Fruit fly (Drosophila melanogaster) whole organism, prepupa: ENCODE measurements around the gene nAChRbeta3.

Source experiments
- CG10631 ChIP-seq: fragments of 200-800 bp; sonication (Bioruptor generic); optimal IDR thresholded peaks from 2 replicates; lab custom pipeline; 2016; ENCODE audit warnings: missing biosample characterization, missing genetic modification characterization
- CG10669 ChIP-seq: fragments of 200-800 bp; sonication (Bioruptor generic); optimal IDR thresholded peaks from 3 replicates; lab custom pipeline; 2018; ENCODE audit warnings: missing biosample characterization, mild to moderate bottlenecking, missing genetic modification characterization, moderate library complexity
- CG11294 ChIP-seq: fragments of 200-800 bp; sonication (Bioruptor generic); IDR thresholded peaks from 2 replicates; pipeline ENCODE4 v1.3.6; 2022; ENCODE audit warnings: missing biosample characterization, missing genetic modification characterization
- CG11902 ChIP-seq: fragments of 200-800 bp; sonication (Bioruptor generic); optimal IDR thresholded peaks from 3 replicates; lab custom pipeline; 2016; ENCODE audit warnings: missing biosample characterization, missing genetic modification characterization
- CG15336 ChIP-seq: fragments of 200-800 bp; sonication (Bioruptor generic); IDR thresholded peaks from 2 replicates; pipeline ENCODE4 v1.3.6; 2022; ENCODE audit warnings: missing biosample characterization, missing genetic modification characterization
- CG1621 ChIP-seq: fragments of 200-800 bp; sonication (Bioruptor generic); optimal IDR thresholded peaks from 3 replicates; lab custom pipeline; 2018; ENCODE audit warnings: missing biosample characterization, mild to moderate bottlenecking, missing genetic modification characterization
- CG16779 ChIP-seq: fragments of 200-800 bp; sonication (Bioruptor generic); optimal IDR thresholded peaks from 3 replicates; lab custom pipeline; 2017; ENCODE audit warnings: missing biosample characterization, mild to moderate bottlenecking, missing genetic modification characterization
- CG3032 ChIP-seq: fragments of 200-800 bp; optimal IDR thresholded peaks from 2 replicates; lab custom pipeline; 2019; ENCODE audit warnings: missing biosample characterization, mild to moderate bottlenecking, missing genetic modification characterization, moderate library complexity
- CG31627 ChIP-seq: fragments of 200-800 bp; sonication (Bioruptor generic); optimal IDR thresholded peaks from 3 replicates; lab custom pipeline; 2016; ENCODE audit warnings: missing biosample characterization, missing genetic modification characterization
- CG32006 ChIP-seq: fragments of 200-800 bp; sonication (Bioruptor generic); optimal IDR thresholded peaks from 3 replicates; lab custom pipeline; 2017; ENCODE audit warnings: missing biosample characterization, mild to moderate bottlenecking, missing genetic modification characterization
- CG34406 ChIP-seq: fragments of 200-800 bp; sonication (Bioruptor generic); optimal IDR thresholded peaks from 3 replicates; lab custom pipeline; 2016; ENCODE audit warnings: missing biosample characterization, missing genetic modification characterization
- CG4318 ChIP-seq: fragments of 200-800 bp; sonication (Bioruptor generic); optimal IDR thresholded peaks from 3 replicates; lab custom pipeline; 2017; ENCODE audit warnings: missing biosample characterization, mild to moderate bottlenecking, missing genetic modification characterization
- CG6163 ChIP-seq: fragments of 200-800 bp; sonication (Bioruptor generic); IDR thresholded peaks from 3 replicates; pipeline ENCODE4 v1.3.6; 2022; ENCODE audit warnings: missing biosample characterization, missing genetic modification characterization
- CG6808 ChIP-seq: fragments of 200-800 bp; sonication (Bioruptor generic); optimal IDR thresholded peaks from 3 replicates; lab custom pipeline; 2017; ENCODE audit warnings: missing biosample characterization, missing genetic modification characterization, mild to moderate bottlenecking, moderate library complexity, missing genetic modification reagents
- CG8119 ChIP-seq: fragments of 200-800 bp; sonication (Bioruptor generic); IDR thresholded peaks from 3 replicates; pipeline ENCODE4 v1.3.6; 2022; ENCODE audit warnings: missing biosample characterization, missing genetic modification characterization
- CG8319 ChIP-seq: fragments of 200-800 bp; sonication (Bioruptor generic); optimal IDR thresholded peaks from 3 replicates; lab custom pipeline; 2016; ENCODE audit warnings: missing biosample characterization, missing genetic modification characterization
- CG8632 ChIP-seq: fragments of 200-800 bp; sonication (Bioruptor generic); optimal IDR thresholded peaks from 3 replicates; lab custom pipeline; 2016; ENCODE audit warnings: missing biosample characterization, missing genetic modification characterization
- CG9139 ChIP-seq: fragments of 200-800 bp; sonication (Bioruptor generic); optimal IDR thresholded peaks from 3 replicates; lab custom pipeline; 2017; ENCODE audit warnings: missing biosample characterization, mild to moderate bottlenecking, missing genetic modification characterization
- Eip75B ChIP-seq: fragments of 200-800 bp; sonication (Bioruptor generic); optimal IDR thresholded peaks from 3 replicates; lab custom pipeline; 2016; ENCODE audit warnings: missing biosample characterization, missing genetic modification characterization
- Eip78C ChIP-seq: fragments of 200-800 bp; sonication (Bioruptor generic); peaks from one replicate; lab custom pipeline; 2016; ENCODE audit warnings: missing biosample characterization, missing genetic modification characterization
- Eip93F ChIP-seq: fragments of 200-800 bp; sonication (Bioruptor generic); optimal IDR thresholded peaks from 2 replicates; lab custom pipeline; 2016; ENCODE audit warnings: missing biosample characterization, mild to moderate bottlenecking, missing genetic modification characterization
- Ets21C ChIP-seq: fragments of 200-800 bp; sonication (Bioruptor generic); optimal IDR thresholded peaks from 3 replicates; lab custom pipeline; 2016; ENCODE audit warnings: missing biosample characterization, missing genetic modification characterization
- Ets96B ChIP-seq: fragments of 200-800 bp; optimal IDR thresholded peaks from 2 replicates; lab custom pipeline; 2019; ENCODE audit warnings: missing biosample characterization, mild to moderate bottlenecking, missing genetic modification characterization, moderate library complexity
- Hr38 ChIP-seq: sonication (Bioruptor generic); optimal IDR thresholded peaks from 2 replicates; lab custom pipeline; 2016; ENCODE audit warnings: missing biosample characterization, missing genetic modification characterization
- Hr39 ChIP-seq: fragments of 200-800 bp; sonication (Bioruptor generic); optimal IDR thresholded peaks from 2 replicates; lab custom pipeline; 2016; ENCODE audit warnings: missing biosample characterization, missing genetic modification characterization
- Hr4 ChIP-seq: fragments of 200-800 bp; sonication (Bioruptor generic); optimal IDR thresholded peaks from 3 replicates; lab custom pipeline; 2016; ENCODE audit warnings: missing biosample characterization, missing genetic modification characterization
- Lpt ChIP-seq: fragments of 200-800 bp; sonication (Bioruptor generic); optimal IDR thresholded peaks from 3 replicates; lab custom pipeline; 2016; ENCODE audit warnings: missing biosample characterization, missing genetic modification characterization
- OdsH ChIP-seq: fragments of 200-800 bp; sonication (Bioruptor generic); optimal IDR thresholded peaks from 3 replicates; lab custom pipeline; 2016; ENCODE audit warnings: missing biosample characterization, missing genetic modification characterization
- Smox ChIP-seq: fragments of 200-800 bp; sonication (Bioruptor generic); optimal IDR thresholded peaks from 3 replicates; lab custom pipeline; 2016; ENCODE audit warnings: missing biosample characterization, missing genetic modification characterization
- Sox14 ChIP-seq: fragments of 200-800 bp; sonication (Bioruptor generic); optimal IDR thresholded peaks from 3 replicates; lab custom pipeline; 2016; ENCODE audit warnings: missing biosample characterization, missing genetic modification characterization
- Sox15 ChIP-seq: fragments of 200-800 bp; sonication (Bioruptor generic); optimal IDR thresholded peaks from 3 replicates; lab custom pipeline; 2016; ENCODE audit warnings: missing biosample characterization, missing genetic modification characterization
- achi ChIP-seq: fragments of 200-800 bp; sonication (Bioruptor generic); optimal IDR thresholded peaks from 3 replicates; lab custom pipeline; 2016; ENCODE audit warnings: missing biosample characterization, missing genetic modification characterization
- acj6 ChIP-seq: fragments of 200-800 bp; sonication (Bioruptor generic); optimal IDR thresholded peaks from 3 replicates; lab custom pipeline; 2016; ENCODE audit warnings: missing biosample characterization, missing genetic modification characterization
- dac ChIP-seq: fragments of 200-800 bp; sonication (Bioruptor generic); optimal IDR thresholded peaks from 2 replicates; lab custom pipeline; 2017; ENCODE audit warnings: missing biosample characterization, mild to moderate bottlenecking, missing genetic modification characterization
- dsx ChIP-seq: fragments of 200-800 bp; optimal IDR thresholded peaks from 3 replicates; lab custom pipeline; 2019; ENCODE audit warnings: missing biosample characterization, mild to moderate bottlenecking, missing genetic modification characterization, moderate library complexity; ENCODE audit not compliant: poor library complexity, severe bottlenecking
- eg ChIP-seq: fragments of 200-800 bp; sonication (Bioruptor generic); IDR thresholded peaks from 3 replicates; pipeline ENCODE4 v1.3.6; 2022; ENCODE audit warnings: missing biosample characterization, missing genetic modification characterization
- esn ChIP-seq: fragments of 200-800 bp; sonication (Bioruptor generic); optimal IDR thresholded peaks from 2 replicates; lab custom pipeline; 2016; ENCODE audit warnings: missing biosample characterization, mild to moderate bottlenecking, missing genetic modification characterization, moderate library complexity
- fd59A ChIP-seq: fragments of 200-800 bp; sonication (Bioruptor generic); optimal IDR thresholded peaks from 2 replicates; lab custom pipeline; 2017; ENCODE audit warnings: missing biosample characterization, mild to moderate bottlenecking, missing genetic modification characterization, missing genetic modification reagents
- fd85E ChIP-seq: fragments of 200-800 bp; sonication (Bioruptor generic); optimal IDR thresholded peaks from 3 replicates; lab custom pipeline; 2016; ENCODE audit warnings: missing biosample characterization, missing genetic modification characterization
- fkh ChIP-seq: fragments of 200-800 bp; sonication (Bioruptor generic); optimal IDR thresholded peaks from 3 replicates; lab custom pipeline; 2017; ENCODE audit warnings: missing biosample characterization, mild to moderate bottlenecking, missing genetic modification characterization, moderate library complexity
- net ChIP-seq: fragments of 200-800 bp; sonication (Bioruptor generic); optimal IDR thresholded peaks from 3 replicates; lab custom pipeline; 2016; ENCODE audit warnings: missing biosample characterization, missing genetic modification characterization
- pdm3 ChIP-seq: fragments of 200-800 bp; sonication (Bioruptor generic); optimal IDR thresholded peaks from 3 replicates; lab custom pipeline; 2016; ENCODE audit warnings: missing biosample characterization, missing genetic modification characterization
- salr ChIP-seq, 2 experiments: fragments of 200-800 bp; sonication (Bioruptor generic); optimal IDR thresholded peaks; 3 replicates each; lab custom pipeline; 2016 to 2018; ENCODE audit warnings: missing biosample characterization in 2 of 2, missing genetic modification characterization in 2 of 2, mild to moderate bottlenecking in 1 of 2
- spab ChIP-seq: fragments of 200-800 bp; sonication (Bioruptor generic); optimal IDR thresholded peaks from 2 replicates; lab custom pipeline; 2017; ENCODE audit warnings: missing biosample characterization, mild to moderate bottlenecking, missing genetic modification characterization, missing genetic modification reagents
- ss ChIP-seq, 2 experiments: fragments of 200-800 bp; sonication (Bioruptor generic); optimal IDR thresholded peaks; 2 replicates in 1 of 2; 3 replicates in 1 of 2; lab custom pipeline; 2017 to 2018; ENCODE audit warnings: mild to moderate bottlenecking in 2 of 2, missing biosample characterization in 2 of 2, missing genetic modification characterization in 2 of 2, moderate library complexity in 1 of 2
- svp ChIP-seq: fragments of 200-800 bp; sonication (Bioruptor generic); peaks from one replicate; lab custom pipeline; 2016; ENCODE audit warnings: missing biosample characterization, missing genetic modification characterization
- topi ChIP-seq: fragments of 200-800 bp; sonication (Bioruptor generic); optimal IDR thresholded peaks from 3 replicates; lab custom pipeline; 2016; ENCODE audit warnings: missing biosample characterization, missing genetic modification characterization
- vri ChIP-seq: fragments of 200-800 bp; sonication (Bioruptor generic); optimal IDR thresholded peaks from 3 replicates; lab custom pipeline; 2016; ENCODE audit warnings: missing biosample characterization, mild to moderate bottlenecking, missing genetic modification characterization

nAChRbeta3 gene

dm6 chr2L:510534-511014 is 34.4 kb upstream of the nAChRbeta3 start (continued):
- TF ChIP-seq Sox14 (GFP tag; lab: Kevin White, UChicago) (peak; percentile 94), spab (GFP tag; lab: Kevin White, UChicago) (peak; percentile 92), CG10669 (GFP tag; lab: Kevin White, UChicago) (peak; percentile 88), CG4318 (GFP tag; lab: Kevin White, UChicago) (no peak), CG8319 (GFP tag; lab: Kevin White, UChicago) (peak; percentile 55), CG11902 (GFP tag; lab: Kevin White, UChicago) (peak; percentile 12), Hr39 (GFP tag; lab: Kevin White, UChicago) (no peak), CG34406 (GFP tag; lab: Kevin White, UChicago) (peak; percentile 80), eg (GFP tag; lab: Robert Waterston, UW) (peak; percentile 43; the same call in 2 of the 3 replicates), CG16779 (tag; lab: Kevin White, UChicago) (peak; percentile 85), CG8632 (peak; percentile 77), CG6163 (peak; percentile 82), CG8119 (GFP tag; lab: Robert Waterston, UW) (peak; percentile 60), Sox15 (GFP tag; lab: Kevin White, UChicago) (no peak), Eip78C (GFP tag; lab: Kevin White, UChicago) (peak; percentile 88), CG32006 (GFP tag; lab: Kevin White, UChicago) (peak; percentile 31), fd59A (GFP tag; lab: Kevin White, UChicago) (peak; percentile 63), CG1621 (peak; percentile 88), ss (GFP tag; optimal IDR thresholded peaks at IDR 0.05; lab: Kevin White, UChicago) (peak; percentile 96), net (GFP tag; lab: Kevin White, UChicago) (peak; percentile 74), CG11294 (GFP tag; lab: Robert Waterston, UW) (no peak), CG31627 (no peak), OdsH (GFP tag; lab: Kevin White, UChicago) (peak; percentile 1), CG15336 (GFP tag; lab: Robert Waterston, UW) (peak; percentile 46; the same call in 1 of the 2 replicates), salr (GFP tag; optimal IDR thresholded peaks at IDR 0.05; lab: Kevin White, UChicago) (peak in 1 of 2 experiments; percentile 34), pdm3 (GFP tag; lab: Kevin White, UChicago) (peak; percentile 54)

dm6 chr2L:512028-512427 is 32.9 kb upstream of the nAChRbeta3 start:
- TF ChIP-seq Hr38 (GFP tag; lab: Kevin White, UChicago) (no peak), acj6 (peak; percentile 84), CG8632 (peak; percentile 57), Lpt (GFP tag; lab: Kevin White, UChicago) (no peak), Eip75B (GFP tag; lab: Kevin White, UChicago) (peak; percentile 73), vri (GFP tag; lab: Kevin White, UChicago) (peak; percentile 58), Smox (GFP tag; lab: Kevin White, UChicago) (peak; percentile 83), CG31627 (peak; percentile 83), net (GFP tag; lab: Kevin White, UChicago) (peak; percentile 63), fkh (GFP tag; lab: Kevin White, UChicago) (no peak), CG3032 (tag; lab: Kevin White, UChicago) (peak; percentile 3), Ets21C (GFP tag; lab: Kevin White, UChicago) (no peak), dac (GFP tag; lab: Kevin White, UChicago) (no peak), pdm3 (GFP tag; lab: Kevin White, UChicago) (peak; percentile 78), CG6808 (GFP tag; lab: Kevin White, UChicago) (peak; percentile 8), dsx (GFP tag; lab: Kevin White, UChicago) (peak; percentile 42), CG6163 (peak; percentile 69), Hr4 (GFP tag; lab: Kevin White, UChicago) (peak; percentile 28), topi (GFP tag; lab: Kevin White, UChicago) (peak; percentile 85), CG32006 (GFP tag; lab: Kevin White, UChicago) (peak; percentile 39), CG34406 (GFP tag; lab: Kevin White, UChicago) (peak; percentile 74), Sox14 (GFP tag; lab: Kevin White, UChicago) (peak; percentile 67), svp (GFP tag; lab: Kevin White, UChicago) (peak; percentile 89), Ets96B (tag; lab: Kevin White, UChicago) (peak; percentile 66), fd85E (GFP tag; lab: Kevin White, UChicago) (no peak), achi (GFP tag; lab: Kevin White, UChicago) (peak; percentile 74), CG10669 (GFP tag; lab: Kevin White, UChicago) (peak; percentile 49), CG9139 (GFP tag; lab: Kevin White, UChicago) (peak; percentile 12), CG16779 (tag; lab: Kevin White, UChicago) (no peak), CG10631 (GFP tag; lab: Kevin White, UChicago) (peak; percentile 60), Eip93F (GFP tag; lab: Kevin White, UChicago) (peak; percentile 70), ss (GFP tag; optimal IDR thresholded peaks at IDR 0.05; lab: Kevin White, UChicago) (peak in 1 of 2 experiments; percentile 30), fd59A (GFP tag; lab: Kevin White, UChicago) (peak; percentile 28), esn (GFP tag; lab: Kevin White, UChicago) (peak; percentile 89), CG1621 (peak; percentile 33)
